Fruit fly (Drosophila melanogaster): Measurements from ENCODE around the gene Arpc3B.

Arpc3B gene

DNA sequence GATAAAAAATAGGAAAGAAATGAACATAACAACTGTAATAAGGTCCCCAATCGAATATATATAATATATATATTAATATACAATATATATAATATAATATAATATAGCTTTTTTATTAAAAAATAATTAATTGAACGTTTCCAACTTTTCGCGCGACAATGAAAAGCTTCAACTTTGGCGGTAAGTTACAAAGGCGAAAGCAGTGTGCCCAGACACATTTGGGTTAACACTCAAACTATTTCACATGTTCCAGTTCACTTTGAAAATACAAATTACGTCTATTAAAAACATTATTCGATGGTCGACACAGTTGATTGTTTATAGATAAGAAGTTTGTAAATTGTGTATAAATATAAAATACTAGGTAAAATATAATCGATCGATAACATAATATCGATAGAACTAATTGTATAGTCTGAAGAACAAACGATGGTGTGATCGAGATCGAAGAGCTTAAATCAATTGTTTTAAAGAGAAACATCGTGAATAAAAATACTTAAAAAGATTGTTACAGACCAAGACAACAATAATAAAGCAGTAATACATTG is 575 bp upstream of the Arpc3B start (continued):
- TF ChIP-seq CG8290 (GFP tag; optimal IDR thresholded peaks at IDR 0.05) (peak; percentile 21), CG8290 (tag; optimal IDR thresholded peaks at IDR 0.05) (no peak), CG7357 (GFP tag; IDR thresholded peaks at IDR 0.05) (no peak), CG1024 (GFP tag; IDR thresholded peaks at IDR 0.05) (no peak), Scr (GFP tag; IDR thresholded peaks at IDR 0.05; ENCODE audit: partially characterized antibody) (peak; percentile 62), CG18011 (GFP tag; optimal IDR thresholded peaks at IDR 0.05) (no peak), E2f2 (GFP tag; IDR thresholded peaks at IDR 0.05) (peak; percentile 73), CG15011 (GFP tag; optimal IDR thresholded peaks at IDR 0.05) (no peak), CG9727 (GFP tag; optimal IDR thresholded peaks at IDR 0.05) (no peak), CG16779 (GFP tag; IDR thresholded peaks at IDR 0.05) (no peak), CG10979 (tag; optimal IDR thresholded peaks at IDR 0.05) (no peak), crp (GFP tag; optimal IDR thresholded peaks at IDR 0.05) (no peak), CG2199 (GFP tag; IDR thresholded peaks at IDR 0.05) (no peak), ems (GFP tag; optimal IDR thresholded peaks at IDR 0.05) (no peak), ttk (GFP tag; IDR thresholded peaks at IDR 0.05) (no peak), amos (GFP tag; IDR thresholded peaks at IDR 0.05; ENCODE audit: partially characterized antibody) (peak; percentile 56; the same call in 1 of the 2 replicates), fru (optimal IDR thresholded peaks at IDR 0.05) (no peak), CG10209 (GFP tag; optimal IDR thresholded peaks at IDR 0.05) (no peak), CG15601 (tag; optimal IDR thresholded peaks at IDR 0.05) (no peak), Gsc (GFP tag; IDR thresholded peaks at IDR 0.05) (no peak), Deaf1 (tag; optimal IDR thresholded peaks at IDR 0.05) (no peak), CG13894 (tag; optimal IDR thresholded peaks at IDR 0.05) (no peak), CG2129 (GFP tag; IDR thresholded peaks at IDR 0.05; ENCODE audit: partially characterized antibody) (0 out of 2 replicates have a peak, but pooled peaks have one; percentile 12), CG6791 (GFP tag; IDR thresholded peaks at IDR 0.05; ENCODE audit: partially characterized antibody) (no peak), HmgZ (tag; optimal IDR thresholded peaks at IDR 0.05) (no peak), HLH3B (GFP tag; IDR thresholded peaks at IDR 0.05) (no peak), Doc3 (GFP tag; IDR thresholded peaks at IDR 0.05; ENCODE audit: partially characterized antibody) (peak; percentile 53; the same call in 2 of the 3 replicates), CG4404 (GFP tag; IDR thresholded peaks at IDR 0.05) (no peak), knrl (GFP tag; IDR thresholded peaks at IDR 0.05; ENCODE audit: partially characterized antibody) (peak; percentile 47; the same call in 2 of the 3 replicates), ATbp (GFP tag; optimal IDR thresholded peaks at IDR 0.05) (no peak), Fer1 (GFP tag; optimal IDR thresholded peaks at IDR 0.05) (no peak), Lhr (GFP tag; optimal IDR thresholded peaks at IDR 0.05) (no peak), wor (GFP tag; IDR thresholded peaks at IDR 0.05) (no peak), Aef1 (GFP tag; IDR thresholded peaks at IDR 0.05) (no peak), Neu2 (GFP tag; optimal IDR thresholded peaks at IDR 0.05; ENCODE audit: borderline replicate concordance) (no peak), CG3838 (GFP tag; optimal IDR thresholded peaks at IDR 0.05) (no peak), CG8944 (GFP tag; optimal IDR thresholded peaks at IDR 0.05) (no peak), CG15514 (GFP tag; optimal IDR thresholded peaks at IDR 0.05) (peak; percentile 25), bigmax (GFP tag; optimal IDR thresholded peaks at IDR 0.05) (no peak), CG4617 (GFP tag; optimal IDR thresholded peaks at IDR 0.05; ENCODE audit: borderline replicate concordance) (no peak), ken (GFP tag; IDR thresholded peaks at IDR 0.05) (no peak), Nf-YB (GFP tag; optimal IDR thresholded peaks at IDR 0.05) (no peak), CG7963 (GFP tag; IDR thresholded peaks at IDR 0.05; ENCODE audit: partially characterized antibody) (no peak), CG30431 (GFP tag; optimal IDR thresholded peaks at IDR 0.05) (no peak), CG12942 (GFP tag; optimal IDR thresholded peaks at IDR 0.05) (no peak), Bgb (GFP tag; IDR thresholded peaks at IDR 0.05; ENCODE audit: partially characterized antibody) (no peak; the same call in 1 of the 2 replicates), Dref (GFP tag; IDR thresholded peaks at IDR 0.05) (peak; percentile 57), CG14050 (GFP tag; IDR thresholded peaks at IDR 0.05) (no peak)

Measured in whole organism, embryonic.